Fruit fly (Drosophila melanogaster) whole organism, embryonic: ENCODE data around the gene Cyp12a4.

Experiments used
- Atf-2 ChIP-seq: fragments of 200-800 bp; sonication (Bioruptor generic); optimal IDR thresholded peaks from 2 replicates; lab custom pipeline; 2016; ENCODE audit warnings: missing biosample characterization, missing genetic modification characterization
- BtbVII ChIP-seq: fragments of 200-800 bp; sonication (Bioruptor generic); optimal IDR thresholded peaks from 3 replicates; lab custom pipeline; 2017; ENCODE audit warnings: missing biosample characterization, mild to moderate bottlenecking, missing genetic modification characterization
- CG11504 ChIP-seq: fragments of 200-800 bp; sonication (Bioruptor generic); optimal IDR thresholded peaks from 3 replicates; lab custom pipeline; 2019; ENCODE audit warnings: missing biosample characterization, mild to moderate bottlenecking, missing genetic modification characterization, moderate library complexity
- CG12391 ChIP-seq: fragments of 200-800 bp; sonication (Bioruptor generic); optimal IDR thresholded peaks from 3 replicates; lab custom pipeline; 2018; ENCODE audit warnings: missing biosample characterization, mild to moderate bottlenecking, missing genetic modification characterization, moderate library complexity
- CG12659 ChIP-seq: fragments of 200-800 bp; sonication (Bioruptor generic); optimal IDR thresholded peaks from 3 replicates; lab custom pipeline; 2017; ENCODE audit warnings: mild to moderate bottlenecking, missing biosample characterization, missing genetic modification reagents, missing genetic modification characterization
- CG13296 ChIP-seq: fragments of 200-800 bp; sonication (Bioruptor generic); optimal IDR thresholded peaks from 3 replicates; lab custom pipeline; 2018; ENCODE audit warnings: missing biosample characterization, mild to moderate bottlenecking, missing genetic modification characterization
- CG15269 ChIP-seq: fragments of 200-800 bp; sonication (Bioruptor generic); optimal IDR thresholded peaks from 2 replicates; lab custom pipeline; 2018; ENCODE audit warnings: missing biosample characterization, mild to moderate bottlenecking, missing genetic modification characterization, moderate library complexity
- CG17359 ChIP-seq: fragments of 200-800 bp; sonication (Bioruptor generic); optimal IDR thresholded peaks from 3 replicates; lab custom pipeline; 2018; ENCODE audit warnings: missing biosample characterization, mild to moderate bottlenecking, missing genetic modification characterization, moderate library complexity
- CG17361 ChIP-seq: fragments of 200-800 bp; sonication (Bioruptor generic); IDR thresholded peaks from 3 replicates; pipeline ENCODE4 v1.3.6; 2022; ENCODE audit warnings: missing biosample characterization, missing genetic modification characterization
- CG18262 ChIP-seq: fragments of 200-800 bp; optimal IDR thresholded peaks from 3 replicates; lab custom pipeline; 2019; ENCODE audit warnings: missing biosample characterization, mild to moderate bottlenecking, missing genetic modification characterization, moderate library complexity
- CG2120 ChIP-seq: fragments of 200-800 bp; sonication (Bioruptor generic); optimal IDR thresholded peaks from 3 replicates; lab custom pipeline; 2016; ENCODE audit warnings: missing biosample characterization, missing genetic modification characterization
- CG2202 ChIP-seq: fragments of 200-800 bp; sonication (Bioruptor generic); optimal IDR thresholded peaks from 2 replicates; lab custom pipeline; 2018; ENCODE audit warnings: missing biosample characterization, mild to moderate bottlenecking, missing genetic modification characterization
- CG2678 ChIP-seq: fragments of 200-800 bp; sonication (Bioruptor generic); optimal IDR thresholded peaks from 3 replicates; lab custom pipeline; 2019; ENCODE audit warnings: missing biosample characterization, mild to moderate bottlenecking, missing genetic modification characterization, moderate library complexity
- CG2712 ChIP-seq: fragments of 200-800 bp; optimal IDR thresholded peaks from 3 replicates; lab custom pipeline; 2019; ENCODE audit warnings: missing biosample characterization, mild to moderate bottlenecking, missing genetic modification characterization, moderate library complexity
- CG30403 ChIP-seq: fragments of 200-800 bp; sonication (Bioruptor generic); optimal IDR thresholded peaks from 3 replicates; lab custom pipeline; 2016; ENCODE audit warnings: missing biosample characterization, missing genetic modification characterization
- CG31441 ChIP-seq: fragments of 200-800 bp; sonication (Bioruptor generic); IDR thresholded peaks from 2 replicates; pipeline ENCODE4 v1.3.6; 2022; ENCODE audit warnings: missing biosample characterization, missing genetic modification characterization
- CG3281 ChIP-seq: fragments of 200-800 bp; sonication (Bioruptor generic); optimal IDR thresholded peaks from 3 replicates; lab custom pipeline; 2017; ENCODE audit warnings: missing biosample characterization, mild to moderate bottlenecking, missing genetic modification characterization
- CG3407 ChIP-seq: fragments of 200-800 bp; sonication (Bioruptor generic); optimal IDR thresholded peaks from 2 replicates; lab custom pipeline; 2018; ENCODE audit warnings: missing biosample characterization, mild to moderate bottlenecking, missing genetic modification characterization
- CG4282 ChIP-seq: fragments of 200-800 bp; sonication (Bioruptor generic); optimal IDR thresholded peaks from 2 replicates; lab custom pipeline; 2016; ENCODE audit warnings: missing biosample characterization, missing genetic modification characterization
- CTCF ChIP-seq: fragments of 200-800 bp; sonication (Bioruptor generic); optimal IDR thresholded peaks from 2 replicates; lab custom pipeline; 2017; ENCODE audit warnings: missing biosample characterization, mild to moderate bottlenecking, missing genetic modification characterization, moderate library complexity
- CoRest ChIP-seq: fragments of 200-800 bp; sonication (Bioruptor generic); optimal IDR thresholded peaks from 3 replicates; lab custom pipeline; 2018; ENCODE audit warnings: missing biosample characterization, mild to moderate bottlenecking, missing genetic modification characterization, moderate library complexity
- Ets65A ChIP-seq: fragments of 200-800 bp; sonication (Bioruptor generic); peaks from one replicate; lab custom pipeline; 2016; ENCODE audit warnings: missing biosample characterization, missing genetic modification characterization
- HLH3B ChIP-seq: fragments of 200-800 bp; sonication (Bioruptor generic); IDR thresholded peaks from 2 replicates; pipeline ENCODE4 v1.3.6; 2022; ENCODE audit warnings: missing biosample characterization, missing genetic modification characterization
- Hr51 ChIP-seq, 2 experiments: fragments of 200-800 bp; sonication (Bioruptor generic); optimal IDR thresholded peaks; 2 replicates in 1 of 2; 3 replicates in 1 of 2; lab custom pipeline; 2016 to 2018; ENCODE audit warnings: missing biosample characterization in 2 of 2, missing genetic modification characterization in 2 of 2, mild to moderate bottlenecking in 1 of 2, moderate library complexity in 1 of 2
- Lpt ChIP-seq: fragments of >200 bp; optimal IDR thresholded peaks from 2 replicates; lab custom pipeline; 2018; ENCODE audit warnings: missing biosample characterization, missing genetic modification characterization
- Med ChIP-seq: fragments of 200-800 bp; sonication (Bioruptor generic); peaks from one replicate; lab custom pipeline; 2016; ENCODE audit warnings: missing biosample characterization, missing genetic modification characterization, mild to moderate bottlenecking, inconsistent platforms, moderate library complexity
- NfI ChIP-seq: fragments of 200-800 bp; sonication (Bioruptor generic); optimal IDR thresholded peaks from 3 replicates; lab custom pipeline; 2018; ENCODE audit warnings: missing biosample characterization, mild to moderate bottlenecking, missing genetic modification characterization, moderate library complexity
- Oli ChIP-seq: fragments of 200-800 bp; sonication (Bioruptor generic); optimal IDR thresholded peaks from 2 replicates; lab custom pipeline; 2018; ENCODE audit warnings: missing biosample characterization, mild to moderate bottlenecking, missing genetic modification characterization, moderate library complexity
- Sox100B ChIP-seq: fragments of 200-800 bp; sonication (Bioruptor generic); optimal IDR thresholded peaks from 3 replicates; lab custom pipeline; 2018; ENCODE audit warnings: missing biosample characterization, mild to moderate bottlenecking, missing genetic modification characterization
- Sox102F ChIP-seq: fragments of 200-800 bp; sonication (Bioruptor generic); optimal IDR thresholded peaks from 2 replicates; lab custom pipeline; 2018; ENCODE audit warnings: missing biosample characterization, mild to moderate bottlenecking, missing genetic modification characterization, moderate library complexity
- bowl ChIP-seq: fragments of 200-800 bp; sonication (Bioruptor generic); IDR thresholded peaks from 2 replicates; pipeline ENCODE4 v1.3.6; 2022; ENCODE audit warnings: missing biosample characterization, missing genetic modification characterization
- dati ChIP-seq: fragments of 200-800 bp; sonication (Bioruptor generic); IDR thresholded peaks from 2 replicates; pipeline ENCODE4 v1.3.6; 2022; ENCODE audit warnings: missing biosample characterization, missing genetic modification characterization
- dmrt99B ChIP-seq: fragments of 200-800 bp; sonication (Bioruptor generic); optimal IDR thresholded peaks from 2 replicates; lab custom pipeline; 2018; ENCODE audit warnings: missing biosample characterization, mild to moderate bottlenecking, missing genetic modification characterization, moderate library complexity
- eve ChIP-seq, 2 experiments: fragments of >200 bp; optimal IDR thresholded peaks; 2 replicates each; lab custom pipeline; 2017; ENCODE audit warnings: missing biosample characterization in 2 of 2, missing genetic modification characterization in 2 of 2
- gem ChIP-seq: fragments of 200-800 bp; sonication (Bioruptor generic); optimal IDR thresholded peaks from 2 replicates; lab custom pipeline; 2019; ENCODE audit warnings: missing biosample characterization, mild to moderate bottlenecking, missing genetic modification characterization, moderate library complexity
- grau ChIP-seq: fragments of 200-800 bp; optimal IDR thresholded peaks from 3 replicates; lab custom pipeline; 2019; ENCODE audit warnings: missing biosample characterization, mild to moderate bottlenecking, missing genetic modification characterization, moderate library complexity
- her ChIP-seq: fragments of 200-800 bp; sonication (Bioruptor generic); optimal IDR thresholded peaks from 2 replicates; lab custom pipeline; 2016; ENCODE audit warnings: missing biosample characterization, missing genetic modification characterization
- hkb ChIP-seq, 2 experiments: fragments of 200-800 bp in 1 of 2; fragments of >200 bp in 1 of 2; sonication (Bioruptor generic) in 1 of 2; IDR thresholded peaks in 1 of 2; optimal IDR thresholded peaks in 1 of 2; 2 replicates each; pipeline versions ENCODE4 v1.3.6 to Lab custom; 2017 to 2022; ENCODE audit warnings: missing biosample characterization in 1 of 2, missing genetic modification characterization in 1 of 2
- insv ChIP-seq, 2 experiments: fragments of 200-800 bp; sonication (Bioruptor generic); optimal IDR thresholded peaks; 3 replicates each; lab custom pipeline; 2016 to 2018; ENCODE audit warnings: missing biosample characterization in 2 of 2, missing genetic modification characterization in 2 of 2
- lab ChIP-seq: fragments of 200-800 bp; sonication (Bioruptor generic); optimal IDR thresholded peaks from 3 replicates; lab custom pipeline; 2017; ENCODE audit warnings: missing biosample characterization, missing genetic modification characterization, mild to moderate bottlenecking, moderate library complexity, missing genetic modification reagents
- lilli ChIP-seq: fragments of 200-800 bp; sonication (Bioruptor generic); optimal IDR thresholded peaks from 3 replicates; lab custom pipeline; 2016; ENCODE audit warnings: missing biosample characterization, missing genetic modification characterization
- nmo ChIP-seq: fragments of 200-800 bp; sonication (Bioruptor generic); optimal IDR thresholded peaks from 2 replicates; lab custom pipeline; 2018; ENCODE audit warnings: missing biosample characterization, mild to moderate bottlenecking, missing genetic modification characterization, moderate library complexity
- nom ChIP-seq: fragments of 200-800 bp; sonication (Bioruptor generic); optimal IDR thresholded peaks from 2 replicates; lab custom pipeline; 2017; ENCODE audit warnings: missing biosample characterization, missing genetic modification characterization, mild to moderate bottlenecking, moderate library complexity, missing genetic modification reagents
- phol ChIP-seq: fragments of 200-800 bp; sonication (Bioruptor generic); optimal IDR thresholded peaks from 3 replicates; lab custom pipeline; 2018; ENCODE audit warnings: missing biosample characterization, mild to moderate bottlenecking, missing genetic modification characterization, moderate library complexity
- sd ChIP-seq: fragments of 200-800 bp; sonication (Bioruptor generic); optimal IDR thresholded peaks from 3 replicates; lab custom pipeline; 2018; ENCODE audit warnings: missing biosample characterization, mild to moderate bottlenecking, missing genetic modification characterization, moderate library complexity
- sens ChIP-seq: fragments of 200-800 bp; sonication (Bioruptor generic); peaks from one replicate; lab custom pipeline; 2016; ENCODE audit warnings: missing biosample characterization, missing genetic modification characterization
- slbo ChIP-seq: fragments of 200-800 bp; sonication (Bioruptor generic); IDR thresholded peaks from 2 replicates; pipeline ENCODE4 v1.3.6; 2022; ENCODE audit warnings: missing biosample characterization, missing genetic modification characterization
- wor ChIP-seq: fragments of 200-800 bp; sonication (Bioruptor generic); IDR thresholded peaks from 2 replicates; pipeline ENCODE4 v1.3.6; 2022; ENCODE audit warnings: missing biosample characterization, missing genetic modification characterization

Gene Cyp12a4

DNA sequence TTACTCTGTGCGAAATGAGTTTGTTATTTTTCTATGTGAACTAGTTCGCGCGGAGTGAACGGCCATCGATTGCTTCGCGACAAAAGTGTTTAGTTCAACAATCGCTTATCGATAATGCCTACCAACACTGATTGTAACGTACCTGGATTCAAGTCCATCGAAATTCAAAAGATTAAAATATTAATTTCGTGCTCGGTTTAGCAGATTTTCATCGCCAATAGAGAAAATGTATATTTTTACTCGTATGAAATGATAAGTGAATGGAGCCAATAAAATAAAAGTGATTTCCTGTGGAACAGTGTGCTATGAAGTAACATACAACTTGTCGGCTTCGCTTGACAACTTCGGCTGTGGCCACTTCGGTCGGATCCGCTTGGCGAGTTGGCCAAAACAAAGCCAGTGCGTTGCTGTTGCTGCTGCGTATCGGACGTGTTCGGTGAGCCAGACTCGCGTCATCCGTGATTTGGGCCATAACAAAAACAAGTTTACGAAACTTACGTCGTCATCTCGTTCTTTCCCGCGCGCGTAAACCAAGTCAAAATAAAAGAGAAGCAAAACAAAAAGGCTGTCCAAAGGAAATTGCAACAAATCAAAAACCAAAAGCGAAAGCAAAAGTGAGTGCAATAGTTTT is 45.4 kb downstream of the Cyp12a4 start, which contains the start of the genes CG5555 and myd (continued):
- peak; percentile 15 for TF ChIP-seq sd
- peak; percentile 21 for TF ChIP-seq BtbVII

DNA sequence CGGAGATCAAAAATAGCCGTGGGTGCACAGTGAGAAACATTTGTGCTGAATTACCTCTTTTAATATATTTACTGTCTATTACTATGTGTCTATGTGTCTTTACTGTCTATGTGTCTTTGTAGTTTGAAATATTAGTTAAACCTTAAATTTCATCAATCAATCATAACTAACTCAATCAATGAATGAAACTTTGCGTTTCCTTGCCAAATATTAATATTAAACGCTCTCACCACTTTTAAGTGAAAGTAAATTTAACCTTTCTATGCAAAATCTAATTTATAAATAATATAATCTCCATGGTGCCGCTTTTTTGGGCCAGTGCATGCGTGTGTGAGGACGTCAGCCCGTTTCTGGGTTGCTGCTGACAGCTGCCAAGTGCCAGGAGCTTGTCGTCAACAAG is 46.3 kb downstream of the Cyp12a4 start:
- TF ChIP-seq Sox102F (GFP tag; lab: Kevin White, UChicago) (peak; percentile 35), slbo (GFP tag; lab: Robert Waterston, UW) (0 out of 2 replicates have a peak, but pooled peaks have one; percentile 7), CG2202 (no peak), bowl (no peak), CG12659 (GFP tag; lab: Kevin White, UChicago) (peak; percentile 36), Ets65A (GFP tag; lab: Kevin White, UChicago) (peak; percentile 70), hkb (optimal IDR thresholded peaks at IDR 0.05; lab: Kevin White, UChicago) (no peak), hkb (GFP tag; IDR thresholded peaks at IDR 0.05; lab: Robert Waterston, UW) (peak; percentile 47), CG3281 (GFP tag; lab: Kevin White, UChicago) (peak; percentile 20), wor (GFP tag; lab: Robert Waterston, UW) (no peak), CTCF (GFP tag; lab: Kevin White, UChicago) (no peak), sens (GFP tag; lab: Kevin White, UChicago) (peak; percentile 81), Hr51 (GFP tag; optimal IDR thresholded peaks at IDR 0.05; lab: Kevin White, UChicago) (peak in 1 of 2 experiments; percentile 66), phol (tag; lab: Kevin White, UChicago) (peak; percentile 27), nmo (GFP tag; lab: Kevin White, UChicago) (peak; percentile 10), CG31441 (0 out of 2 replicates have a peak, but pooled peaks have one; percentile 23), her (GFP tag; lab: Kevin White, UChicago) (no peak), HLH3B (GFP tag; lab: Robert Waterston, UW) (no peak), CG13296 (GFP tag; lab: Kevin White, UChicago) (peak; percentile 10), CG3407 (no peak), Med (GFP tag; lab: Kevin White, UChicago) (peak; percentile 63), CG4282 (GFP tag; lab: Kevin White, UChicago) (no peak), dmrt99B (tag; lab: Kevin White, UChicago) (peak; percentile 64), Atf-2 (GFP tag; lab: Kevin White, UChicago) (no peak), CG17359 (tag; lab: Kevin White, UChicago) (peak; percentile 36), CG17361 (GFP tag; lab: Robert Waterston, UW) (peak; percentile 35; the same call in 1 of the 3 replicates), grau (tag; lab: Kevin White, UChicago) (peak; percentile 36), lab (GFP tag; lab: Kevin White, UChicago) (no peak), Sox100B (GFP tag; lab: Kevin White, UChicago) (peak; percentile 23), CG2712 (tag; lab: Kevin White, UChicago) (no peak), CG12391 (peak; percentile 28), NfI (peak; percentile 15), CG15269 (tag; lab: Kevin White, UChicago) (peak; percentile 56), insv (GFP tag; optimal IDR thresholded peaks at IDR 0.05; lab: Kevin White, UChicago) (no peak), CG11504 (tag; lab: Kevin White, UChicago) (peak; percentile 53), dati (GFP tag; lab: Robert Waterston, UW) (no peak), Oli (peak; percentile 20), CG2120 (peak; percentile 12), CG18262 (tag; lab: Kevin White, UChicago) (peak; percentile 4), gem (tag; lab: Kevin White, UChicago) (peak; percentile 43), Lpt (GFP tag; lab: Kevin White, UChicago) (no peak), CoRest (peak; percentile 30), CG30403 (GFP tag; lab: Kevin White, UChicago) (peak; percentile 10), lilli (GFP tag; lab: Kevin White, UChicago) (peak; percentile 7), nom (GFP tag; lab: Kevin White, UChicago) (peak; percentile 42), eve (GFP tag; optimal IDR thresholded peaks at IDR 0.05; lab: Kevin White, UChicago) (peak in 1 of 2 experiments; percentile 49), CG2678 (peak; percentile 50)
